Worm (Caenorhabditis elegans) whole organism, mixed stage, embryonic: ENCODE data around the gene tbck-1.

Source experiments
- M03D4.4 ChIP-seq: sonication (generic microtip); optimal IDR thresholded peaks from 2 replicates; lab custom pipeline; 2017; ENCODE audit warnings: mild to moderate bottlenecking, missing genetic modification characterization, missing compliant biosample characterization
- unc-39 ChIP-seq: fragments of 150-350 bp; optimal IDR thresholded peaks from 2 replicates; lab custom pipeline; 2014; ENCODE audit warnings: missing biosample characterization, missing genetic modification characterization

- TF ChIP-seq unc-39 (tag; lab: Kevin White, UChicago) (no peak), M03D4.4 (tag; lab: Kevin White, UChicago) (no peak)
Observed at ce11 chrII:4805799-4806198, 22.6 kb upstream of the tbck-1 start.
